Worm (Caenorhabditis elegans): ENCODE results near the gene T28F12.1.

ce11 chrV:4535736-4536135 lies 22.9 kb downstream of the T28F12.1 start:
- no peak for TF ChIP-seq dmd-6 (GFP tag; IDR thresholded peaks at IDR 0.05)
- no peak for TF ChIP-seq unc-39 (tag; optimal IDR thresholded peaks at IDR 0.05)
